Fruit fly (Drosophila melanogaster) whole organism, embryonic: Measurements from ENCODE around the gene siz.

Experiments
- Atf-2 ChIP-seq: fragments of 200-800 bp; sonication (Bioruptor generic); optimal IDR thresholded peaks from 2 replicates; lab custom pipeline; 2016; ENCODE audit warnings: missing biosample characterization, missing genetic modification characterization
- Atf3 ChIP-seq: fragments of 200-800 bp; sonication (Bioruptor generic); optimal IDR thresholded peaks from 3 replicates; lab custom pipeline; 2016; ENCODE audit warnings: missing biosample characterization, missing genetic modification characterization
- B-H2 ChIP-seq: fragments of 200-800 bp; sonication (Bioruptor generic); optimal IDR thresholded peaks from 2 replicates; lab custom pipeline; 2018; ENCODE audit warnings: missing biosample characterization, mild to moderate bottlenecking, missing genetic modification characterization
- CG10543 ChIP-seq: fragments of 200-800 bp; sonication (Bioruptor generic); optimal IDR thresholded peaks from 3 replicates; lab custom pipeline; 2017; ENCODE audit warnings: missing biosample characterization, mild to moderate bottlenecking, missing genetic modification characterization, moderate library complexity
- CG10654 ChIP-seq: fragments of 200-800 bp; sonication (Bioruptor generic); optimal IDR thresholded peaks from 2 replicates; lab custom pipeline; 2016; ENCODE audit warnings: missing biosample characterization, missing genetic modification characterization
- CG11456 ChIP-seq: fragments of 200-800 bp; sonication (Bioruptor generic); IDR thresholded peaks from 3 replicates; pipeline ENCODE4 v1.3.6; 2022; ENCODE audit warnings: missing biosample characterization, missing genetic modification characterization
- CG12769 ChIP-seq: fragments of 200-800 bp; sonication (Bioruptor generic); optimal IDR thresholded peaks from 2 replicates; lab custom pipeline; 2019; ENCODE audit warnings: missing biosample characterization, mild to moderate bottlenecking, missing genetic modification characterization, moderate library complexity
- CG13424 ChIP-seq: fragments of 200-800 bp; sonication (Bioruptor generic); optimal IDR thresholded peaks from 2 replicates; lab custom pipeline; 2019; ENCODE audit warnings: missing biosample characterization, mild to moderate bottlenecking, missing genetic modification characterization, moderate library complexity
- CG15073 ChIP-seq: fragments of 200-800 bp; sonication (Bioruptor generic); optimal IDR thresholded peaks from 2 replicates; lab custom pipeline; 2016; ENCODE audit warnings: missing biosample characterization, missing genetic modification characterization
- CG15601 ChIP-seq: fragments of 200-800 bp; sonication (Bioruptor generic); optimal IDR thresholded peaks from 3 replicates; lab custom pipeline; 2019; ENCODE audit warnings: missing biosample characterization, mild to moderate bottlenecking, missing genetic modification characterization, moderate library complexity
- CG17385 ChIP-seq: fragments of 200-800 bp; sonication (Bioruptor generic); optimal IDR thresholded peaks from 3 replicates; lab custom pipeline; 2018; ENCODE audit warnings: missing biosample characterization, mild to moderate bottlenecking, missing genetic modification characterization
- CG17802 ChIP-seq: fragments of 200-800 bp; sonication (Bioruptor generic); optimal IDR thresholded peaks from 2 replicates; lab custom pipeline; 2018; ENCODE audit warnings: missing biosample characterization, mild to moderate bottlenecking, missing genetic modification characterization, moderate library complexity
- CG2120 ChIP-seq: fragments of 200-800 bp; sonication (Bioruptor generic); optimal IDR thresholded peaks from 3 replicates; lab custom pipeline; 2016; ENCODE audit warnings: missing biosample characterization, missing genetic modification characterization
- CG30403 ChIP-seq: fragments of 200-800 bp; sonication (Bioruptor generic); optimal IDR thresholded peaks from 3 replicates; lab custom pipeline; 2016; ENCODE audit warnings: missing biosample characterization, missing genetic modification characterization
- CG31365 ChIP-seq: fragments of 200-800 bp; sonication (Bioruptor generic); optimal IDR thresholded peaks from 2 replicates; lab custom pipeline; 2018; ENCODE audit warnings: missing biosample characterization, mild to moderate bottlenecking, missing genetic modification characterization
- CG31388 ChIP-seq: fragments of 200-800 bp; sonication (Bioruptor generic); optimal IDR thresholded peaks from 2 replicates; lab custom pipeline; 2016; ENCODE audit warnings: missing biosample characterization, missing genetic modification characterization
- CG3838 ChIP-seq: fragments of 200-800 bp; sonication (Bioruptor generic); optimal IDR thresholded peaks from 3 replicates; lab custom pipeline; 2016; ENCODE audit warnings: missing biosample characterization, missing genetic modification characterization
- CG42726 ChIP-seq: fragments of 200-800 bp; sonication (Bioruptor generic); IDR thresholded peaks from 2 replicates; pipeline ENCODE4 v1.3.6; 2022; ENCODE audit warnings: missing biosample characterization, missing genetic modification characterization; ENCODE audit not compliant: partially characterized antibody
- CG4360 ChIP-seq: fragments of 200-800 bp; sonication (Bioruptor generic); IDR thresholded peaks from 2 replicates; pipeline ENCODE4 v1.3.6; 2022; ENCODE audit warnings: missing biosample characterization, missing genetic modification characterization
- CG6765 ChIP-seq: fragments of 200-800 bp; sonication (Bioruptor generic); optimal IDR thresholded peaks from 3 replicates; lab custom pipeline; 2017; ENCODE audit warnings: missing biosample characterization, mild to moderate bottlenecking, missing genetic modification characterization
- CG9437 ChIP-seq: fragments of 200-800 bp; sonication (Bioruptor generic); optimal IDR thresholded peaks from 2 replicates; lab custom pipeline; 2018; ENCODE audit warnings: missing biosample characterization, mild to moderate bottlenecking, missing genetic modification characterization
- CG9932 ChIP-seq: fragments of 200-800 bp; sonication (Bioruptor generic); IDR thresholded peaks from 2 replicates; pipeline ENCODE4 v1.3.6; 2022; ENCODE audit warnings: missing biosample characterization, missing genetic modification characterization
- Camta ChIP-seq: fragments of 200-800 bp; sonication (Bioruptor generic); optimal IDR thresholded peaks from 2 replicates; lab custom pipeline; 2016; ENCODE audit warnings: missing biosample characterization, missing genetic modification characterization
- Hr51 ChIP-seq, 2 experiments: fragments of 200-800 bp; sonication (Bioruptor generic); optimal IDR thresholded peaks; 2 replicates in 1 of 2; 3 replicates in 1 of 2; lab custom pipeline; 2016 to 2018; ENCODE audit warnings: missing biosample characterization in 2 of 2, missing genetic modification characterization in 2 of 2, mild to moderate bottlenecking in 1 of 2, moderate library complexity in 1 of 2
- Hr78 ChIP-seq, 2 experiments: fragments of 200-800 bp in 1 of 2; fragments of >200 bp in 1 of 2; sonication (Bioruptor generic) in 1 of 2; optimal IDR thresholded peaks; 2 replicates each; lab custom pipeline; 2017 to 2019; ENCODE audit warnings: missing biosample characterization in 2 of 2, missing genetic modification characterization in 2 of 2, mild to moderate bottlenecking in 1 of 2, moderate library complexity in 1 of 2
- Nf-YA ChIP-seq: fragments of 200-800 bp; sonication (Bioruptor generic); IDR thresholded peaks from 2 replicates; pipeline ENCODE4 v1.3.6; 2022; ENCODE audit warnings: missing biosample characterization, missing genetic modification characterization
- Oaz ChIP-seq: fragments of 200-800 bp; sonication (Bioruptor generic); IDR thresholded peaks from 2 replicates; pipeline ENCODE4 v1.3.6; 2022; ENCODE audit warnings: missing biosample characterization, missing genetic modification characterization
- amos ChIP-seq: fragments of 200-800 bp; sonication (Bioruptor generic); IDR thresholded peaks from 2 replicates; pipeline ENCODE4 v1.3.6; 2022; ENCODE audit warnings: missing biosample characterization, missing genetic modification characterization; ENCODE audit not compliant: partially characterized antibody
- ase ChIP-seq: fragments of 200-800 bp; sonication (Bioruptor generic); IDR thresholded peaks from 3 replicates; pipeline ENCODE4 v1.3.6; 2022; ENCODE audit warnings: missing biosample characterization, missing genetic modification characterization
- cad ChIP-seq: fragments of >200 bp; optimal IDR thresholded peaks from 2 replicates; lab custom pipeline; 2017; ENCODE audit warnings: missing biosample characterization, missing genetic modification characterization
- chn ChIP-seq: fragments of 200-800 bp; sonication (Bioruptor generic); optimal IDR thresholded peaks from 2 replicates; lab custom pipeline; 2016; ENCODE audit warnings: missing biosample characterization, missing genetic modification characterization
- dm ChIP-seq: fragments of 200-800 bp; sonication (Bioruptor generic); optimal IDR thresholded peaks from 3 replicates; lab custom pipeline; 2016; ENCODE audit warnings: missing biosample characterization, missing genetic modification characterization
- gcm ChIP-seq: fragments of 200-800 bp; sonication (Bioruptor generic); optimal IDR thresholded peaks from 2 replicates; lab custom pipeline; 2019; ENCODE audit warnings: missing biosample characterization, mild to moderate bottlenecking, missing genetic modification characterization, moderate library complexity
- lab ChIP-seq: fragments of 200-800 bp; sonication (Bioruptor generic); optimal IDR thresholded peaks from 3 replicates; lab custom pipeline; 2017; ENCODE audit warnings: missing biosample characterization, missing genetic modification characterization, mild to moderate bottlenecking, moderate library complexity, missing genetic modification reagents
- lov ChIP-seq, 2 experiments: fragments of 200-800 bp in 1 of 2; fragments of >200 bp in 1 of 2; sonication (Bioruptor generic) in 1 of 2; IDR thresholded peaks in 1 of 2; optimal IDR thresholded peaks in 1 of 2; 2 replicates in 1 of 2; 3 replicates in 1 of 2; pipeline versions ENCODE4 v1.3.6 to Lab custom; 2017 to 2022; ENCODE audit warnings: missing biosample characterization in 1 of 2, missing genetic modification characterization in 1 of 2
- mld ChIP-seq: fragments of 200-800 bp; sonication (Bioruptor generic); IDR thresholded peaks from 3 replicates; pipeline ENCODE4 v1.3.6; 2022; ENCODE audit warnings: missing biosample characterization, missing genetic modification characterization; ENCODE audit not compliant: partially characterized antibody
- nom ChIP-seq: fragments of 200-800 bp; sonication (Bioruptor generic); optimal IDR thresholded peaks from 2 replicates; lab custom pipeline; 2017; ENCODE audit warnings: missing biosample characterization, missing genetic modification characterization, mild to moderate bottlenecking, moderate library complexity, missing genetic modification reagents
- onecut ChIP-seq: fragments of 200-800 bp; sonication (Bioruptor generic); IDR thresholded peaks from 2 replicates; pipeline ENCODE4 v1.3.6; 2022; ENCODE audit warnings: missing biosample characterization, missing genetic modification characterization
- pan ChIP-seq, 4 experiments: fragments of >200 bp in 3 of 4; fragments of 200-800 bp in 1 of 4; sonication (Bioruptor generic) in 1 of 4; optimal IDR thresholded peaks in 3 of 4; IDR thresholded peaks in 1 of 4; 2 replicates each; pipeline versions ENCODE4 v1.3.6 to Lab custom; 2017 to 2022; ENCODE audit warnings: missing biosample characterization in 2 of 4, missing genetic modification characterization in 2 of 4, mixed read lengths in 1 of 4
- pros ChIP-seq: fragments of 200-800 bp; sonication (Bioruptor generic); optimal IDR thresholded peaks from 3 replicates; lab custom pipeline; 2019; ENCODE audit warnings: missing biosample characterization, mild to moderate bottlenecking, missing genetic modification characterization, moderate library complexity
- pzg ChIP-seq: fragments of 200-800 bp; sonication (Bioruptor generic); optimal IDR thresholded peaks from 3 replicates; lab custom pipeline; 2018; ENCODE audit warnings: missing biosample characterization, mild to moderate bottlenecking, missing genetic modification characterization, moderate library complexity
- sim ChIP-seq: fragments of 200-800 bp; sonication (Bioruptor generic); IDR thresholded peaks from 2 replicates; pipeline ENCODE4 v1.3.6; 2022; ENCODE audit warnings: missing biosample characterization, missing genetic modification characterization
- slou ChIP-seq: fragments of 200-800 bp; sonication (Bioruptor generic); optimal IDR thresholded peaks from 3 replicates; lab custom pipeline; 2016; ENCODE audit warnings: missing biosample characterization, missing genetic modification characterization
- slp2 ChIP-seq: fragments of 200-800 bp; sonication (Bioruptor generic); optimal IDR thresholded peaks from 2 replicates; lab custom pipeline; 2016; ENCODE audit warnings: missing biosample characterization, missing genetic modification characterization
- sna ChIP-seq: fragments of 200-800 bp; sonication (Bioruptor generic); IDR thresholded peaks from 2 replicates; pipeline ENCODE4 v1.3.6; 2022; ENCODE audit warnings: missing biosample characterization, missing genetic modification characterization; ENCODE audit not compliant: partially characterized antibody
- tap ChIP-seq: fragments of 200-800 bp; optimal IDR thresholded peaks from 3 replicates; lab custom pipeline; 2019; ENCODE audit warnings: missing biosample characterization, mild to moderate bottlenecking, missing genetic modification characterization, moderate library complexity
- trem ChIP-seq: fragments of 200-800 bp; optimal IDR thresholded peaks from 3 replicates; lab custom pipeline; 2019; ENCODE audit warnings: missing biosample characterization, mild to moderate bottlenecking, missing genetic modification characterization, moderate library complexity

The siz gene

dm6 chr3L:21024965-21025833 lies 9.1 kb upstream of the siz start (continued):
- no peak for TF ChIP-seq Atf3 (GFP tag; lab: Kevin White, UChicago)
- no peak for TF ChIP-seq CG9437 (GFP tag; lab: Kevin White, UChicago)
- no peak for TF ChIP-seq Hr78 (GFP tag; optimal IDR thresholded peaks at IDR 0.05; lab: Kevin White, UChicago)
- no peak for TF ChIP-seq CG12769 (tag; lab: Kevin White, UChicago)
- no peak for TF ChIP-seq CG11456 (GFP tag; lab: Robert Waterston, UW)
- no peak for TF ChIP-seq cad (GFP tag; lab: Kevin White, UChicago)
- TF ChIP-seq Oaz (GFP tag; lab: Robert Waterston, UW) = no peak
- TF ChIP-seq dm (GFP tag; lab: Kevin White, UChicago) = no peak
- TF ChIP-seq Hr51 (GFP tag; optimal IDR thresholded peaks at IDR 0.05; lab: Kevin White, UChicago) = no peak
- peak; percentile 13 for TF ChIP-seq CG10543 (GFP tag; lab: Kevin White, UChicago)
- TF ChIP-seq CG42726 = no peak
- no peak for TF ChIP-seq CG9932 (GFP tag; lab: Robert Waterston, UW)
- no peak for TF ChIP-seq amos (GFP tag; lab: Robert Waterston, UW)
- TF ChIP-seq pan (optimal IDR thresholded peaks at IDR 0.05; lab: Kevin White, UChicago) = no peak
- TF ChIP-seq pan (GFP tag; optimal IDR thresholded peaks at IDR 0.05 in 1 of 2, IDR thresholded peaks at IDR 0.05 in 1 of 2) = no peak
- TF ChIP-seq CG13424 = no peak
- no peak for TF ChIP-seq tap (tag; lab: Kevin White, UChicago)
- no peak for TF ChIP-seq CG10654
- no peak for TF ChIP-seq lab (GFP tag; lab: Kevin White, UChicago)
- no peak for TF ChIP-seq pzg (GFP tag; lab: Kevin White, UChicago)
- TF ChIP-seq CG15601 = no peak
- no peak for TF ChIP-seq sna (GFP tag; lab: Robert Waterston, UW)
- no peak for TF ChIP-seq CG6765 (GFP tag; lab: Kevin White, UChicago)
- no peak for TF ChIP-seq CG30403 (GFP tag; lab: Kevin White, UChicago)
- TF ChIP-seq sim = no peak
- no peak for TF ChIP-seq Nf-YA
- peak; percentile 73 for TF ChIP-seq onecut (GFP tag; lab: Robert Waterston, UW)
- no peak for TF ChIP-seq slp2
- TF ChIP-seq CG15073 (GFP tag; lab: Kevin White, UChicago) = no peak
- no peak for TF ChIP-seq ase (GFP tag; lab: Robert Waterston, UW)
- TF ChIP-seq CG31388 (GFP tag; lab: Kevin White, UChicago) = no peak
- TF ChIP-seq CG31365 = no peak
- TF ChIP-seq CG2120 (GFP tag; lab: Kevin White, UChicago) = peak; percentile 32
- TF ChIP-seq CG4360 (GFP tag; lab: Robert Waterston, UW) = peak; percentile 85
- peak; percentile 81 for TF ChIP-seq nom
- no peak for TF ChIP-seq lov (optimal IDR thresholded peaks at IDR 0.05; lab: Kevin White, UChicago)
- no peak for TF ChIP-seq lov (GFP tag; IDR thresholded peaks at IDR 0.05; lab: Robert Waterston, UW)
- no peak for TF ChIP-seq mld (GFP tag; lab: Robert Waterston, UW)
- no peak for TF ChIP-seq chn
- TF ChIP-seq gcm (GFP tag; lab: Kevin White, UChicago) = no peak
- TF ChIP-seq Atf-2 (GFP tag; lab: Kevin White, UChicago) = no peak
- no peak for TF ChIP-seq CG17802 (tag; lab: Kevin White, UChicago)
- TF ChIP-seq CG3838 = no peak
- no peak for TF ChIP-seq CG17385
- no peak for TF ChIP-seq B-H2 (GFP tag; lab: Kevin White, UChicago)
- TF ChIP-seq pros (GFP tag; lab: Kevin White, UChicago) = peak; percentile 31
- no peak for TF ChIP-seq slou
- no peak for TF ChIP-seq trem
- no peak for TF ChIP-seq Camta (GFP tag; lab: Kevin White, UChicago)
